Worm (Caenorhabditis elegans) whole organism, L4 larva: Measurements from ENCODE around the gene ets-5.
A peak's percentile ranks its signal among the peaks of the same experiment; 100 is the strongest.

Source experiments
- F44E2.7 ChIP-seq: fragments of 200-800 bp; sonication (Bioruptor generic); IDR thresholded peaks from 2 replicates; pipeline ENCODE4 v2.1.2; 2022; ENCODE audit warnings: missing genetic modification characterization, missing compliant biosample characterization
- F49E8.2 ChIP-seq: sonication (generic microtip); optimal IDR thresholded peaks from 2 replicates; lab custom pipeline; 2016; ENCODE audit warnings: missing compliant biosample characterization, mild to moderate bottlenecking, missing genetic modification characterization, borderline replicate concordance
- Y48G9A.11 ChIP-seq: fragments of 200-800 bp; sonication (Bioruptor generic); IDR thresholded peaks from 2 replicates; pipeline ENCODE4 v1.3.6; 2022; ENCODE audit warnings: missing genetic modification reagents, missing genetic modification characterization, missing compliant biosample characterization
- Y5F2A.4 ChIP-seq: fragments of 200-800 bp; sonication (Bioruptor generic); optimal IDR thresholded peaks from 2 replicates; lab custom pipeline; 2018; ENCODE audit warnings: mild to moderate bottlenecking, missing genetic modification characterization, missing compliant biosample characterization
- Y75B8A.6 ChIP-seq: fragments of 200-800 bp; sonication (Bioruptor generic); IDR thresholded peaks from 2 replicates; pipeline ENCODE4 v1.3.6; 2022; ENCODE audit warnings: missing genetic modification reagents, missing genetic modification characterization, missing compliant biosample characterization
- ZK546.5 ChIP-seq, 2 experiments: sonication (generic microtip); optimal IDR thresholded peaks; 2 replicates each; lab custom pipeline; 2017; ENCODE audit warnings: missing biosample characterization in 2 of 2, missing genetic modification characterization in 2 of 2
- aha-1 ChIP-seq: fragments of 150-350 bp; peaks from one replicate; lab custom pipeline; 2014; ENCODE audit warnings: missing biosample characterization, missing genetic modification characterization
- attf-4 ChIP-seq: sonication (generic microtip); optimal IDR thresholded peaks from 3 replicates; lab custom pipeline; 2017; ENCODE audit warnings: missing biosample characterization, missing genetic modification characterization
- ceh-20 ChIP-seq: fragments of 200-800 bp; sonication (Bioruptor generic); IDR thresholded peaks from 2 replicates; pipeline ENCODE4 v1.3.6; 2022; ENCODE audit warnings: missing genetic modification reagents, missing genetic modification characterization, missing compliant biosample characterization
- ceh-62 ChIP-seq: sonication (generic microtip); optimal IDR thresholded peaks from 2 replicates; lab custom pipeline; 2017; ENCODE audit warnings: missing biosample characterization, missing genetic modification characterization
- ces-1 ChIP-seq: fragments of 150-350 bp; sonication (generic microtip); optimal IDR thresholded peaks from 4 replicates; lab custom pipeline; 2014; ENCODE audit warnings: missing biosample characterization, missing genetic modification reagents, missing genetic modification characterization
- ctbp-1 ChIP-seq: fragments of 200-800 bp; sonication (Bioruptor generic); IDR thresholded peaks from 2 replicates; pipeline ENCODE4 v1.3.6; 2022; ENCODE audit warnings: missing genetic modification reagents, missing genetic modification characterization, missing compliant biosample characterization
- daf-16 ChIP-seq, 3 experiments: sonication (generic microtip); optimal IDR thresholded peaks; 2 replicates each; lab custom pipeline; 2016 to 2017; ENCODE audit warnings: missing genetic modification characterization in 3 of 3, missing genetic modification reagents in 3 of 3, mild to moderate bottlenecking in 2 of 3, missing compliant biosample characterization in 2 of 3, missing biosample characterization in 1 of 3, moderate library complexity in 1 of 3
- dmd-6 ChIP-seq: fragments of 200-800 bp; sonication (Bioruptor generic); IDR thresholded peaks from 2 replicates; pipeline ENCODE4 v1.3.6; 2022; ENCODE audit warnings: missing genetic modification reagents, missing genetic modification characterization, missing compliant biosample characterization
- dve-1 ChIP-seq: sonication (generic microtip); optimal IDR thresholded peaks from 2 replicates; lab custom pipeline; 2017; ENCODE audit warnings: antibody characterized with exemption, mild to moderate bottlenecking, missing genetic modification characterization, missing compliant biosample characterization; ENCODE audit not compliant: insufficient read depth
- egl-27 ChIP-seq: sonication (generic microtip); optimal IDR thresholded peaks from 3 replicates; lab custom pipeline; 2017; ENCODE audit warnings: missing biosample characterization, missing genetic modification reagents, missing genetic modification characterization
- egl-43 ChIP-seq: fragments of 200-800 bp; sonication (Bioruptor generic); IDR thresholded peaks from 2 replicates; pipeline ENCODE4 v1.3.6; 2022; ENCODE audit warnings: missing genetic modification reagents, missing genetic modification characterization, missing compliant biosample characterization
- gei-8 ChIP-seq: fragments of 200-800 bp; sonication (Bioruptor generic); optimal IDR thresholded peaks from 2 replicates; lab custom pipeline; 2018; ENCODE audit warnings: mild to moderate bottlenecking, missing genetic modification characterization, missing compliant biosample characterization
- hlh-11 ChIP-seq: fragments of 200-800 bp; sonication (Bioruptor generic); optimal IDR thresholded peaks from 2 replicates; lab custom pipeline; 2018; ENCODE audit warnings: mild to moderate bottlenecking, missing genetic modification characterization, missing compliant biosample characterization
- hlh-30 ChIP-seq: sonication (generic microtip); optimal IDR thresholded peaks from 2 replicates; lab custom pipeline; 2017; ENCODE audit warnings: antibody characterized with exemption, mild to moderate bottlenecking, missing genetic modification characterization, missing compliant biosample characterization; ENCODE audit not compliant: insufficient read depth
- hmg-1.1 ChIP-seq: fragments of 200-800 bp; sonication (Bioruptor generic); IDR thresholded peaks from 2 replicates; pipeline ENCODE4 v1.3.6; 2022; ENCODE audit warnings: missing genetic modification reagents, missing genetic modification characterization, missing compliant biosample characterization
- lin-1 ChIP-seq: fragments of 200-800 bp; sonication (Bioruptor generic); IDR thresholded peaks from 2 replicates; pipeline ENCODE4 v1.3.6; 2022; ENCODE audit warnings: missing genetic modification reagents, missing genetic modification characterization, missing compliant biosample characterization
- lin-29 ChIP-seq: fragments of 200-800 bp; sonication (Bioruptor generic); IDR thresholded peaks from 2 replicates; pipeline ENCODE4 v1.3.6; 2022; ENCODE audit warnings: missing genetic modification reagents, missing genetic modification characterization, missing compliant biosample characterization
- lin-38 ChIP-seq: fragments of 200-800 bp; sonication (Bioruptor generic); IDR thresholded peaks from 2 replicates; pipeline ENCODE4 v1.3.6; 2022; ENCODE audit warnings: missing genetic modification reagents, missing genetic modification characterization, missing compliant biosample characterization
- lsy-2 ChIP-seq, 2 experiments: fragments of 150-350 bp in 1 of 2; sonication (generic microtip) in 1 of 2; optimal IDR thresholded peaks; 2 replicates each; lab custom pipeline; 2014 to 2017; ENCODE audit warnings: missing biosample characterization in 2 of 2, missing genetic modification characterization in 2 of 2
- mdl-1 ChIP-seq, 2 experiments: fragments of 150-350 bp in 1 of 2; sonication (generic microtip) in 1 of 2; optimal IDR thresholded peaks; 2 replicates each; lab custom pipeline; 2014 to 2017; ENCODE audit warnings: missing biosample characterization in 2 of 2, missing genetic modification characterization in 2 of 2
- mdt-29 ChIP-seq: fragments of 200-800 bp; sonication (Bioruptor generic); IDR thresholded peaks from 2 replicates; pipeline ENCODE4 v1.3.6; 2022; ENCODE audit warnings: missing genetic modification reagents, missing genetic modification characterization, missing compliant biosample characterization
- mep-1 ChIP-seq: fragments of 150-350 bp; sonication (generic microtip); optimal IDR thresholded peaks from 3 replicates; lab custom pipeline; 2014; ENCODE audit warnings: missing biosample characterization, missing genetic modification characterization
- mxl-3 ChIP-seq: fragments of 200-800 bp; sonication (Bioruptor generic); optimal IDR thresholded peaks from 2 replicates; lab custom pipeline; 2018; ENCODE audit warnings: mild to moderate bottlenecking, missing genetic modification characterization, missing compliant biosample characterization
- nhr-102 ChIP-seq: sonication (generic microtip); optimal IDR thresholded peaks from 2 replicates; lab custom pipeline; 2016; ENCODE audit warnings: mild to moderate bottlenecking, missing genetic modification characterization, moderate library complexity, missing compliant biosample characterization
- nhr-11 ChIP-seq: fragments of 150-350 bp; optimal IDR thresholded peaks from 2 replicates; lab custom pipeline; 2014; ENCODE audit warnings: missing biosample characterization, missing genetic modification characterization
- nhr-28 ChIP-seq: fragments of 150-350 bp; optimal IDR thresholded peaks from 2 replicates; lab custom pipeline; 2014; ENCODE audit warnings: missing biosample characterization, missing genetic modification characterization
- nhr-77 ChIP-seq: fragments of 150-350 bp; optimal IDR thresholded peaks from 2 replicates; lab custom pipeline; 2014; ENCODE audit warnings: missing biosample characterization, missing genetic modification characterization
- pha-4 ChIP-seq, 2 experiments: fragments of 150-350 bp in 1 of 2; fragments of 200-800 bp in 1 of 2; sonication (Bioruptor generic) in 1 of 2; IDR thresholded peaks in 1 of 2; optimal IDR thresholded peaks in 1 of 2; 2 replicates each; pipeline versions ENCODE4 v1.3.6 to Lab custom; 2014 to 2022; ENCODE audit warnings: missing genetic modification characterization in 2 of 2, missing genetic modification reagents in 2 of 2, missing biosample characterization in 1 of 2, missing compliant biosample characterization in 1 of 2
- rbr-2 ChIP-seq: sonication (generic microtip); optimal IDR thresholded peaks from 2 replicates; lab custom pipeline; 2016; ENCODE audit warnings: missing genotype, missing genetic modification characterization, missing compliant biosample characterization
- set-16 ChIP-seq: fragments of 200-800 bp; sonication (Bioruptor generic); IDR thresholded peaks from 2 replicates; pipeline ENCODE4 v1.3.6; 2022; ENCODE audit warnings: missing genetic modification reagents, missing genetic modification characterization, missing compliant biosample characterization
- skn-1 ChIP-seq: fragments of 150-350 bp; optimal IDR thresholded peaks from 2 replicates; lab custom pipeline; 2014; ENCODE audit warnings: missing biosample characterization, missing genetic modification characterization
- snpc-4 ChIP-seq: fragments of 150-350 bp; optimal IDR thresholded peaks from 2 replicates; lab custom pipeline; 2014; ENCODE audit warnings: missing biosample characterization, missing genetic modification characterization
- spr-1 ChIP-seq: sonication (generic microtip); optimal IDR thresholded peaks from 2 replicates; lab custom pipeline; 2016; ENCODE audit warnings: mild to moderate bottlenecking, missing genetic modification characterization, missing compliant biosample characterization
- spr-3 ChIP-seq: fragments of 200-800 bp; sonication (Bioruptor generic); optimal IDR thresholded peaks from 2 replicates; lab custom pipeline; 2018; ENCODE audit warnings: mild to moderate bottlenecking, missing genetic modification characterization, missing compliant biosample characterization
- tra-1 ChIP-seq: fragments of 200-800 bp; sonication (Bioruptor generic); IDR thresholded peaks from 2 replicates; pipeline ENCODE4 v1.3.6; 2022; ENCODE audit warnings: missing genetic modification reagents, missing genetic modification characterization, missing compliant biosample characterization
- unc-62 ChIP-seq, 3 experiments: fragments of 150-350 bp in 1 of 3; sonication (generic microtip); optimal IDR thresholded peaks in 2 of 3; peaks in 1 of 3; 1 replicate in 1 of 3; 2 replicates in 2 of 3; lab custom pipeline; 2014 to 2017; ENCODE audit warnings: missing biosample characterization in 3 of 3, missing genetic modification characterization in 3 of 3, missing genetic modification reagents in 3 of 3, missing genotype in 1 of 3
- vab-7 ChIP-seq: fragments of 200-800 bp; sonication (Bioruptor generic); IDR thresholded peaks from 2 replicates; pipeline ENCODE4 v1.3.6; 2022; ENCODE audit warnings: missing genetic modification reagents, missing genetic modification characterization, missing compliant biosample characterization
- zag-1 ChIP-seq: fragments of 150-350 bp; optimal IDR thresholded peaks from 2 replicates; lab custom pipeline; 2014; ENCODE audit warnings: missing biosample characterization, missing genetic modification characterization
- ztf-7 ChIP-seq: fragments of 150-350 bp; optimal IDR thresholded peaks from 2 replicates; lab custom pipeline; 2014; ENCODE audit warnings: missing biosample characterization, missing genetic modification characterization

ets-5 gene

DNA sequence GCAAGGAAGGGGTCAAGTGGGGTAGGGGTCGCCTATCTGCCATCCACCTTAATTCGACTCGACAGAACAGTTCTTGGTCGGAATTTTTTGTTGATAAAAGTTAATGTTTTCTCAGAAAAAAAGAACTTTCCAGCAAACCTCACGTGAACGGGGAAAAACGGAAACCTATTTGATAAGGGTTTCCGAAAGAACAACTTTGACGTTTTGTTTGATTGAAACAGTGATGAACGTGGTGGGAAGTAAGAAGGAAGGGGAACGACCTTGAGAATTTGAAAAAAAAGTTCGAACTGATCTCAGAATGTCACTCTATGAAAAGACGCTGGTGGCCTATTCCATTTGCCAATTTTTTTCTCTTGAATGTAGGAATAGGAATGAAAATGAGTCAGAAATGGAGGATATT is 38.0 kb upstream of the ets-5 start:
- TF ChIP-seq Y5F2A.4 (GFP tag; lab: Kevin White, UChicago) (no peak), ceh-20 (GFP tag; lab: Robert Waterston, UW) (peak; percentile 53; the same call in 1 of the 2 replicates), dmd-6 (GFP tag; lab: Robert Waterston, UW) (peak; percentile 80), nhr-28 (peak; percentile 49), egl-27 (tag; lab: Kevin White, UChicago) (no peak), attf-4 (tag; lab: Kevin White, UChicago) (no peak), hlh-11 (peak; percentile 49), dve-1 (tag; lab: Kevin White, UChicago) (peak; percentile 59), skn-1 (tag; lab: Kevin White, UChicago) (no peak), daf-16 (GFP tag; optimal IDR thresholded peaks at IDR 0.05; lab: Kevin White, UChicago) (no peak), daf-16 (tag; optimal IDR thresholded peaks at IDR 0.05; lab: Kevin White, UChicago) (peak; percentile 62), F49E8.2 (tag; lab: Kevin White, UChicago) (no peak), mxl-3 (GFP tag; lab: Kevin White, UChicago) (peak; percentile 22), lin-38 (GFP tag; lab: Robert Waterston, UW) (no peak), tra-1 (GFP tag; lab: Robert Waterston, UW) (peak; percentile 78; the same call in 1 of the 2 replicates), lin-1 (GFP tag; lab: Robert Waterston, UW) (peak; percentile 81), zag-1 (tag; lab: Kevin White, UChicago) (no peak), aha-1 (tag; lab: Kevin White, UChicago) (peak; percentile 79), ces-1 (no peak), hlh-30 (tag; lab: Kevin White, UChicago) (peak; percentile 69), snpc-4 (tag; lab: Kevin White, UChicago) (no peak), pha-4 (GFP tag; IDR thresholded peaks at IDR 0.05; lab: Robert Waterston, UW) (0 out of 2 replicates have a peak, but pooled peaks have one; percentile 16), pha-4 (tag; optimal IDR thresholded peaks at IDR 0.05; lab: Kevin White, UChicago) (no peak), ZK546.5 (tag; optimal IDR thresholded peaks at IDR 0.05; lab: Kevin White, UChicago) (no peak), mep-1 (tag; lab: Kevin White, UChicago) (no peak), mdl-1 (tag; optimal IDR thresholded peaks at IDR 0.05; lab: Kevin White, UChicago) (peak in 1 of 2 experiments; percentile 45), mdt-29 (GFP tag; lab: Robert Waterston, UW) (peak; percentile 84), nhr-102 (no peak)

DNA sequence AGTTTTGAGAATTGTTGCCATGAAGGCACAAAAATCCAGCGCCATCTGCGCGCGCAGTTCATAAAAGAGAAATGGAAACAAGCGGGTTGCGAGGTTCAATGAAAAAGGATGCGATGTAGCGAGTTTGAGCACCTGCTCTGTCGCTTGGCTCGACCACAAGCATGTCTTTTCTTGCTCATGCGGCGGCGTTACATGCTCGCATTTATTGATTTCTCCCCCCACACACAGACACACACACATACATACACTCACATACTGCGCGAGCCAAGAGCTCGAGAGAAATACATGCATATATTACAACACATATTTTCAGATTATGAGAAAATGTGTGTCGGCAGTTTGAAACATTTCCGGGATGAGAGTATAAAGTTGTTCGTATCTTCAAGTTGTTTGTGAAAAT is 37.5 kb upstream of the ets-5 start:
- TF ChIP-seq aha-1 (tag; lab: Kevin White, UChicago): peak; percentile 91
- TF ChIP-seq vab-7 (GFP tag; lab: Robert Waterston, UW): 0 out of 2 replicates have a peak, but pooled peaks have one; percentile 22
- peak; percentile 78 for TF ChIP-seq hlh-30 (tag; lab: Kevin White, UChicago)
- no peak for TF ChIP-seq ces-1
- peak; percentile 55 for TF ChIP-seq nhr-11 (tag; lab: Kevin White, UChicago)
- no peak for TF ChIP-seq ztf-7 (tag; lab: Kevin White, UChicago)
- TF ChIP-seq lin-29: no peak
- TF ChIP-seq lin-38 (GFP tag; lab: Robert Waterston, UW): no peak
- peak; percentile 34 for TF ChIP-seq mep-1 (tag; lab: Kevin White, UChicago)
- no peak for TF ChIP-seq spr-3 (GFP tag; lab: Kevin White, UChicago)
- no peak for TF ChIP-seq ceh-20 (GFP tag; lab: Robert Waterston, UW)
- no peak for TF ChIP-seq gei-8 (GFP tag; lab: Kevin White, UChicago)
- peak; percentile 47; the same call in 1 of the 2 replicates for TF ChIP-seq hmg-1.1 (GFP tag; lab: Robert Waterston, UW)
- no peak for TF ChIP-seq nhr-77 (tag; lab: Kevin White, UChicago)
- TF ChIP-seq lsy-2 (tag; optimal IDR thresholded peaks at IDR 0.05; lab: Kevin White, UChicago): peak in 1 of 2 experiments; percentile 39
- TF ChIP-seq unc-62 (GFP tag; optimal IDR thresholded peaks at IDR 0.05 in 1 of 2; lab: Kevin White, UChicago): peak in 1 of 2 experiments; percentile 98
- no peak for TF ChIP-seq unc-62 (tag; optimal IDR thresholded peaks at IDR 0.05; lab: Kevin White, UChicago)
- 0 out of 2 replicates have a peak, but pooled peaks have one; percentile 13 for TF ChIP-seq ctbp-1
- TF ChIP-seq Y75B8A.6 (GFP tag; lab: Robert Waterston, UW): no peak
- no peak for TF ChIP-seq lin-1 (GFP tag; lab: Robert Waterston, UW)
- no peak for TF ChIP-seq Y48G9A.11 (GFP tag; lab: Robert Waterston, UW)
- TF ChIP-seq zag-1 (tag; lab: Kevin White, UChicago): no peak
- TF ChIP-seq egl-43 (GFP tag; lab: Robert Waterston, UW): peak; percentile 37; the same call in 1 of the 2 replicates
- TF ChIP-seq ceh-62 (tag; lab: Kevin White, UChicago): no peak
- no peak for TF ChIP-seq F44E2.7 (GFP tag; lab: Robert Waterston, UW)
- TF ChIP-seq set-16 (GFP tag; lab: Robert Waterston, UW): no peak
- TF ChIP-seq spr-1 (tag; lab: Kevin White, UChicago): no peak
- peak; percentile 21 for TF ChIP-seq rbr-2 (tag; lab: Kevin White, UChicago)
